Worm (Caenorhabditis elegans) whole organism, L2 larva: ENCODE results near the gene Y43F8C.9.

Experiments
- C34F6.9 ChIP-seq: fragments of 150-350 bp; optimal IDR thresholded peaks from 2 replicates; lab custom pipeline; 2014; ENCODE audit warnings: missing biosample characterization, missing genetic modification characterization
- R02D3.7 ChIP-seq: fragments of 150-350 bp; optimal IDR thresholded peaks from 2 replicates; lab custom pipeline; 2014; ENCODE audit warnings: missing biosample characterization, missing genetic modification characterization
- Y55F3AM.14 ChIP-seq: fragments of 200-800 bp; sonication (Bioruptor generic); optimal IDR thresholded peaks from 2 replicates; lab custom pipeline; 2018; ENCODE audit warnings: mild to moderate bottlenecking, missing genetic modification characterization, missing compliant biosample characterization
- alr-1 ChIP-seq: fragments of 150-350 bp; optimal IDR thresholded peaks from 2 replicates; lab custom pipeline; 2014; ENCODE audit warnings: missing biosample characterization, missing genetic modification characterization
- ama-1 ChIP-seq: fragments of 150-350 bp; optimal IDR thresholded peaks from 2 replicates; lab custom pipeline; 2018; ENCODE audit warnings: inconsistent platforms
- ceh-16 ChIP-seq: fragments of 150-350 bp; optimal IDR thresholded peaks from 2 replicates; lab custom pipeline; 2014; ENCODE audit warnings: missing biosample characterization, missing genetic modification characterization
- ceh-82 ChIP-seq: fragments of 150-350 bp; optimal IDR thresholded peaks from 2 replicates; lab custom pipeline; 2014; ENCODE audit warnings: missing biosample characterization, missing genetic modification characterization
- dmd-4 ChIP-seq: sonication (generic microtip); optimal IDR thresholded peaks from 2 replicates; lab custom pipeline; 2017; ENCODE audit warnings: missing biosample characterization, missing genetic modification characterization
- egl-27 ChIP-seq: sonication (generic microtip); optimal IDR thresholded peaks from 3 replicates; lab custom pipeline; 2017; ENCODE audit warnings: missing biosample characterization, missing genetic modification reagents, missing genetic modification characterization
- elt-1 ChIP-seq: fragments of 150-350 bp; optimal IDR thresholded peaks from 2 replicates; lab custom pipeline; 2014; ENCODE audit warnings: missing biosample characterization, missing genetic modification characterization
- elt-3 ChIP-seq: sonication (generic microtip); optimal IDR thresholded peaks from 2 replicates; lab custom pipeline; 2017; ENCODE audit warnings: missing biosample characterization, missing genetic modification characterization
- gmeb-1 ChIP-seq: fragments of 150-350 bp; optimal IDR thresholded peaks from 2 replicates; lab custom pipeline; 2014; ENCODE audit warnings: missing biosample characterization, missing genetic modification characterization
- lin-13 ChIP-seq: fragments of 150-350 bp; optimal IDR thresholded peaks from 2 replicates; lab custom pipeline; 2014; ENCODE audit warnings: missing biosample characterization, missing genetic modification reagents, missing genetic modification characterization
- lsy-2 ChIP-seq, 2 experiments: fragments of 150-350 bp in 1 of 2; sonication (generic microtip) in 1 of 2; optimal IDR thresholded peaks; 2 replicates each; lab custom pipeline; 2014 to 2017; ENCODE audit warnings: missing biosample characterization in 2 of 2, missing genetic modification characterization in 2 of 2
- mab-5 ChIP-seq: fragments of 150-350 bp; optimal IDR thresholded peaks from 2 replicates; lab custom pipeline; 2014; ENCODE audit warnings: missing biosample characterization, missing genetic modification characterization
- mbf-1 ChIP-seq: sonication (generic microtip); optimal IDR thresholded peaks from 2 replicates; lab custom pipeline; 2017; ENCODE audit warnings: missing biosample characterization, missing genetic modification characterization
- mdl-1 ChIP-seq, 2 experiments: fragments of 150-350 bp in 1 of 2; sonication (generic microtip) in 1 of 2; optimal IDR thresholded peaks; 2 replicates each; lab custom pipeline; 2017; ENCODE audit warnings: missing biosample characterization in 2 of 2, missing genetic modification characterization in 2 of 2
- nhr-11 ChIP-seq: fragments of 150-350 bp; optimal IDR thresholded peaks from 2 replicates; lab custom pipeline; 2014; ENCODE audit warnings: missing biosample characterization, missing genetic modification characterization
- nhr-23 ChIP-seq: fragments of 150-350 bp; optimal IDR thresholded peaks from 2 replicates; lab custom pipeline; 2014; ENCODE audit warnings: missing biosample characterization, missing genetic modification reagents, missing genetic modification characterization
- nhr-237 ChIP-seq: fragments of 150-350 bp; optimal IDR thresholded peaks from 2 replicates; lab custom pipeline; 2014; ENCODE audit warnings: missing biosample characterization, missing genetic modification characterization
- nhr-25 ChIP-seq: fragments of 150-350 bp; sonication (generic microtip); optimal IDR thresholded peaks from 3 replicates; lab custom pipeline; 2014; ENCODE audit warnings: missing biosample characterization, missing genetic modification characterization
- nhr-6 ChIP-seq: fragments of 150-350 bp; optimal IDR thresholded peaks from 2 replicates; lab custom pipeline; 2014; ENCODE audit warnings: missing biosample characterization, missing genetic modification characterization
- peb-1 ChIP-seq: fragments of 150-350 bp; optimal IDR thresholded peaks from 2 replicates; lab custom pipeline; 2014; ENCODE audit warnings: missing biosample characterization, missing genetic modification characterization
- sem-4 ChIP-seq: fragments of 150-350 bp; optimal IDR thresholded peaks from 2 replicates; lab custom pipeline; 2014; ENCODE audit warnings: missing biosample characterization, missing genetic modification reagents, missing genetic modification characterization
- skn-1 ChIP-seq: sonication (generic microtip); optimal IDR thresholded peaks from 2 replicates; lab custom pipeline; 2017; ENCODE audit warnings: missing biosample characterization, missing genetic modification characterization
- sma-9 ChIP-seq, 2 experiments: fragments of 150-350 bp in 1 of 2; sonication (generic microtip) in 1 of 2; optimal IDR thresholded peaks; 2 replicates each; lab custom pipeline; 2014 to 2016; ENCODE audit warnings: missing genetic modification characterization in 2 of 2, mild to moderate bottlenecking in 1 of 2, missing biosample characterization in 1 of 2, missing compliant biosample characterization in 1 of 2, missing genetic modification reagents in 1 of 2, moderate library complexity in 1 of 2
- snpc-4 ChIP-seq: fragments of 150-350 bp; optimal IDR thresholded peaks from 2 replicates; lab custom pipeline; 2014; ENCODE audit warnings: missing biosample characterization, missing genetic modification characterization
- unc-39 ChIP-seq: fragments of 150-350 bp; optimal IDR thresholded peaks from 2 replicates; lab custom pipeline; 2014; ENCODE audit warnings: missing biosample characterization, missing genetic modification characterization
- unc-55 ChIP-seq: fragments of 150-350 bp; sonication (generic microtip); optimal IDR thresholded peaks from 3 replicates; lab custom pipeline; 2014; ENCODE audit warnings: missing biosample characterization, missing genetic modification reagents, missing genetic modification characterization
- unc-62 ChIP-seq: fragments of 150-350 bp; optimal IDR thresholded peaks from 2 replicates; lab custom pipeline; 2014; ENCODE audit warnings: missing biosample characterization, missing genetic modification reagents, missing genetic modification characterization
- zag-1 ChIP-seq: fragments of 150-350 bp; optimal IDR thresholded peaks from 2 replicates; lab custom pipeline; 2014; ENCODE audit warnings: missing biosample characterization, missing genetic modification characterization
- ztf-1 ChIP-seq: fragments of 200-800 bp; sonication (Bioruptor generic); conservative IDR thresholded peaks from 2 replicates; pipeline ENCODE4 v1.3.6; 2022; ENCODE audit warnings: missing genetic modification characterization, missing compliant biosample characterization
- ztf-11 ChIP-seq: sonication (generic microtip); optimal IDR thresholded peaks from 2 replicates; lab custom pipeline; 2017; ENCODE audit warnings: missing biosample characterization, missing genetic modification characterization
- ztf-4 ChIP-seq: fragments of 150-350 bp; optimal IDR thresholded peaks from 2 replicates; lab custom pipeline; 2014; ENCODE audit warnings: missing biosample characterization, missing genetic modification characterization

The Y43F8C.9 gene

DNA sequence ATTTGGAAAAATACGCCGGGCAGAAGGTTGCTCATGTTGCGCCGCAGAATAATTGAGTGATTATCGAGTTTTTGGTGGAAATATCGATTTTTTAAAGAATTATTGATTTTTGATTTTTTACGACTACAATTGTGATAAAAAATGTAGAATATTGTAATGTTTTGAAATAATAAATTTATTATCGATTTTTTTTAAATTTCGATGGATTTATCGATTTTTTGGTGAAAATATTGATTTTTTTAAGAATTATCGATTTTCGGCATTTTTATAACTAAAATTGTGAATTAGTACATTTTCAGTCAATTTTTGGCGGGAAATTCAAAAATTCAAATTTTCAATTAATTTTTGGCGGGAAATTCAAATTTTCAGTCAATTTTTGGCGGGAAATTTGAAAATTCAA lies 15.3 kb upstream of the Y43F8C.9 start:
- no peak for TF ChIP-seq unc-39 (tag; lab: Kevin White, UChicago)
- TF ChIP-seq, all 48 proteins: peak for 0

DNA sequence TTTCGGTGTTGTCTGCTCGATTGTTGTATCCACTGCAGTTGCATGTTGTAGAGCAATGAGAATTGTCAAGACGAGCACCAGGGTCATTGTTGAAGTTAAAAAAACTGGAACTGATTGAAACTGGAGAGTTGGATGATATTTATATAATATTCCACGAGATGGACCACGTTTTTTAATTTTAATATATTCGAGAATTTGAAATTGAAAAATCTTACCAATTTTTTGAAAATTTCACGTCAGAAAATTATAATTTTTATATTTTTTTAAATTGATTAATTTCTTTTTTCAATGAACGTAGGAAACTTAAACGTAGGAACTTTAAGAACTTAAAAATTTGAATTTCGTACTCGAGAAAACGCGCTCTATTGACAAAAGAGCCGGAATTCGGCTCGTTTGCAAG lies 13.4 kb upstream of the Y43F8C.9 start, which contains the start of gene Y43F8C.5:
TSS of gene Y43F8C.5 (minus strand) at position 101 of the 400 bp plus-strand sequence.
- TF ChIP-seq gmeb-1 = no peak
- TF ChIP-seq skn-1 (tag; lab: Kevin White, UChicago) = no peak
- TF ChIP-seq nhr-25 (tag; lab: Kevin White, UChicago) = no peak
- no peak for TF ChIP-seq snpc-4 (tag; lab: Kevin White, UChicago)
- no peak for TF ChIP-seq ztf-4 (tag; lab: Kevin White, UChicago)
- TF ChIP-seq alr-1 = no peak
- no peak for TF ChIP-seq peb-1 (tag; lab: Kevin White, UChicago)
- no peak for TF ChIP-seq mbf-1
- TF ChIP-seq ztf-1 (GFP tag; lab: Robert Waterston, UW) = no peak
- TF ChIP-seq dmd-4 (tag; lab: Kevin White, UChicago) = no peak
- TF ChIP-seq nhr-6 (tag; lab: Kevin White, UChicago) = no peak
- no peak for TF ChIP-seq C34F6.9
- TF ChIP-seq elt-1 (tag; lab: Kevin White, UChicago) = no peak
- no peak for TF ChIP-seq Y55F3AM.14 (GFP tag; lab: Kevin White, UChicago)
- TF ChIP-seq nhr-23 (tag; lab: Kevin White, UChicago) = no peak
- TF ChIP-seq sem-4 = no peak
- no peak for TF ChIP-seq egl-27 (tag; lab: Kevin White, UChicago)
- TF ChIP-seq ztf-11 (tag; lab: Kevin White, UChicago) = no peak
- TF ChIP-seq, all 48 proteins: peak for 0

DNA sequence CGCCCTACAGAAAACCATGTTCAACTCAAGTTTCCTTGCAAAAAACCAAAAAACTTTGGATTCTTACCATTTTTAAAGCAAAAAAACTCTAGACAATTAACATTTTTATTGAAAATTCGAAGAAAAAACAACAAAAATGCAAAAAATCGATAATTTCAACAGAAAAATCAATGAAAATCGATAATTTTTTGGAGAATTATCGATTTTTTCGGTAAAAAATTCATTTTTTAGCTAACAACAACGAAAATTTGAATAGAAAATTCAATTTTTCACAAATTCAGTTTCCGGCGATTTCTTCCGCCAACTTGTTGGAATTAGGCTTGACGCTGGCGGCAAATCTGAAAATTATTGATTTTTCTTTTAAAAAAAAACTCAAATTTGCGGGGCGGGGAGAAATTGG lies 13.0 kb upstream of the Y43F8C.9 start:
- TF ChIP-seq sma-9 (GFP tag; optimal IDR thresholded peaks at IDR 0.05; lab: Kevin White, UChicago) (no peak), sma-9 (tag; optimal IDR thresholded peaks at IDR 0.05; lab: Kevin White, UChicago) (no peak), unc-62 (GFP tag; lab: Kevin White, UChicago) (no peak), elt-3 (tag; lab: Kevin White, UChicago) (no peak), nhr-11 (tag; lab: Kevin White, UChicago) (no peak)
- TF ChIP-seq, all 48 proteins: peak for 0

DNA sequence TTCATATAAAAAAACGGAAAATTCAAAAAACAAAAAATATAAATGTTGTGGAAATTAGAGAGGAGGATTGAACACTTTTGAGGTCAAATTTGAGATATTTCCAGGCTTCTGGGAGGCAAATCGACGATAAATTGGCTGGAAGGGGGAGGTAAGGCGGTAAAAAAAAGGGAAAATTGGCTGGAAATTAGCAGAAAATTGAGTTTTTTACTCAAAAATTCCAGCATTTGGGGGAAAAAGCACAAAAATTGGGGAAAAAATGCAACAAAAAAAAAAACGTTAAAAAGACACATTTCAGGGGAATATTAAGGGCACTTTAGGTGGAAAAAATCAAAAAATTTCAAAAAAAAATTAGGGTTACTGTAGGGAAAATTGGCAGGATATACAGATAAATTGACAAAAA lies 11.7 kb upstream of the Y43F8C.9 start:
- TF ChIP-seq mab-5 (tag; lab: Kevin White, UChicago) (no peak), mbf-1 (no peak), C34F6.9 (no peak), nhr-237 (tag; lab: Kevin White, UChicago) (no peak), alr-1 (no peak), nhr-23 (tag; lab: Kevin White, UChicago) (no peak), peb-1 (tag; lab: Kevin White, UChicago) (no peak), R02D3.7 (tag; lab: Kevin White, UChicago) (no peak), Y55F3AM.14 (GFP tag; lab: Kevin White, UChicago) (no peak), elt-1 (tag; lab: Kevin White, UChicago) (no peak), ama-1 (lab: Kevin White, UChicago) (no peak), lsy-2 (tag; optimal IDR thresholded peaks at IDR 0.05; lab: Kevin White, UChicago) (no peak), unc-55 (GFP tag; lab: Kevin White, UChicago) (no peak), lin-13 (GFP tag; lab: Kevin White, UChicago) (no peak), mdl-1 (tag; optimal IDR thresholded peaks at IDR 0.05; lab: Kevin White, UChicago) (no peak), ztf-1 (GFP tag; lab: Robert Waterston, UW) (no peak), zag-1 (tag; lab: Kevin White, UChicago) (no peak), ceh-82 (tag; lab: Kevin White, UChicago) (no peak), unc-62 (GFP tag; lab: Kevin White, UChicago) (no peak), ceh-16 (tag; lab: Kevin White, UChicago) (no peak)
- TF ChIP-seq, all 48 proteins: peak for 0

DNA sequence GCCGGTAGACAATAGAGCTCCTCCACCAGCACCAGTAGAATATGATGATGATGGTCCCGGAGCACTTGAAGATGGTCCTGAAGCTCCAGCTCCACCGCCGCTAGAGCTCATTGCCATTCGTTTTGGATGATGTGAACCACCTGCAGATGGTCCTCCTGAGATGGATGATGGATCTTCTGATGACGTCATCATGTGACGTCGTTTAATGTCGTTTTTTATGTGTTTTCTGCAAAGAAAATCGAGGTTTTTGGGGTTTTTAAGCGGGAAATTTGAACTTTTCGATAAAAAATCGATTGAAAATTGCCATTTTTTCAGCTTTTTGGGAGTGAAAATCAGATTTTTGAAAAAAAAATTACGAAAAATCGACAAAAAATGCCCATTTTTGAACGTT lies 9.7 kb upstream of the Y43F8C.9 start:
- TF ChIP-seq skn-1 (tag; lab: Kevin White, UChicago) (no peak), lsy-2 (tag; optimal IDR thresholded peaks at IDR 0.05; lab: Kevin White, UChicago) (no peak), ztf-1 (GFP tag; lab: Robert Waterston, UW) (no peak), peb-1 (tag; lab: Kevin White, UChicago) (no peak)
